Fruit fly (Drosophila melanogaster) whole organism, embryonic: ENCODE data around the gene HtrA2.
A peak's percentile ranks its signal among the peaks of the same experiment; 100 is the strongest.

Experiments
- Abd-B ChIP-seq: fragments of 200-800 bp; sonication (Bioruptor generic); optimal IDR thresholded peaks from 2 replicates; lab custom pipeline; 2018; ENCODE audit warnings: missing biosample characterization, mild to moderate bottlenecking, missing genetic modification characterization, moderate library complexity
- Atf6 ChIP-seq: fragments of 200-800 bp; sonication (Bioruptor generic); IDR thresholded peaks from 2 replicates; pipeline ENCODE4 v1.3.6; 2022; ENCODE audit warnings: missing biosample characterization, missing genetic modification characterization
- BtbVII ChIP-seq: fragments of 200-800 bp; sonication (Bioruptor generic); optimal IDR thresholded peaks from 3 replicates; lab custom pipeline; 2017; ENCODE audit warnings: missing biosample characterization, mild to moderate bottlenecking, missing genetic modification characterization
- CG13894 ChIP-seq: fragments of 200-800 bp; sonication (Bioruptor generic); optimal IDR thresholded peaks from 3 replicates; lab custom pipeline; 2018; ENCODE audit warnings: missing biosample characterization, mild to moderate bottlenecking, missing genetic modification characterization, moderate library complexity
- CG15479 ChIP-seq: fragments of 200-800 bp; sonication (Bioruptor generic); optimal IDR thresholded peaks from 3 replicates; lab custom pipeline; 2019; ENCODE audit warnings: missing biosample characterization, mild to moderate bottlenecking, missing genetic modification characterization, moderate library complexity
- CG15601 ChIP-seq: fragments of 200-800 bp; sonication (Bioruptor generic); optimal IDR thresholded peaks from 3 replicates; lab custom pipeline; 2019; ENCODE audit warnings: missing biosample characterization, mild to moderate bottlenecking, missing genetic modification characterization, moderate library complexity
- CG15696 ChIP-seq: fragments of 200-800 bp; sonication (Bioruptor generic); optimal IDR thresholded peaks from 2 replicates; lab custom pipeline; 2019; ENCODE audit warnings: missing biosample characterization, mild to moderate bottlenecking, missing genetic modification characterization, moderate library complexity
- CG16815 ChIP-seq: fragments of 200-800 bp; sonication (Bioruptor generic); optimal IDR thresholded peaks from 3 replicates; lab custom pipeline; 2017; ENCODE audit warnings: missing biosample characterization, mild to moderate bottlenecking, missing genetic modification characterization
- CG17359 ChIP-seq: fragments of 200-800 bp; sonication (Bioruptor generic); optimal IDR thresholded peaks from 3 replicates; lab custom pipeline; 2018; ENCODE audit warnings: missing biosample characterization, mild to moderate bottlenecking, missing genetic modification characterization, moderate library complexity
- CG2678 ChIP-seq: fragments of 200-800 bp; sonication (Bioruptor generic); optimal IDR thresholded peaks from 3 replicates; lab custom pipeline; 2019; ENCODE audit warnings: missing biosample characterization, mild to moderate bottlenecking, missing genetic modification characterization, moderate library complexity
- CG32532 ChIP-seq: fragments of 200-800 bp; sonication (Bioruptor generic); IDR thresholded peaks from 2 replicates; pipeline ENCODE4 v1.3.6; 2022; ENCODE audit warnings: missing biosample characterization, missing genetic modification characterization
- CG4854 ChIP-seq: fragments of 200-800 bp; sonication (Bioruptor generic); optimal IDR thresholded peaks from 2 replicates; lab custom pipeline; 2016; ENCODE audit warnings: missing biosample characterization, missing genetic modification characterization, inconsistent platforms
- CG6654 ChIP-seq: fragments of 200-800 bp; sonication (Bioruptor generic); optimal IDR thresholded peaks from 2 replicates; lab custom pipeline; 2017; ENCODE audit warnings: missing biosample characterization, mild to moderate bottlenecking, missing genetic modification characterization
- CG8359 ChIP-seq: fragments of 200-800 bp; sonication (Bioruptor generic); optimal IDR thresholded peaks from 2 replicates; lab custom pipeline; 2017; ENCODE audit warnings: missing biosample characterization, mild to moderate bottlenecking, missing genetic modification characterization, borderline replicate concordance
- CG8388 ChIP-seq: fragments of 200-800 bp; sonication (Bioruptor generic); optimal IDR thresholded peaks from 2 replicates; lab custom pipeline; 2019; ENCODE audit warnings: missing biosample characterization, mild to moderate bottlenecking, missing genetic modification characterization, moderate library complexity
- CG8765 ChIP-seq: fragments of 200-800 bp; sonication (Bioruptor generic); IDR thresholded peaks from 2 replicates; pipeline ENCODE4 v1.3.6; 2022; ENCODE audit warnings: missing biosample characterization, missing genetic modification characterization
- CG9215 ChIP-seq: fragments of 200-800 bp; sonication (Bioruptor generic); IDR thresholded peaks from 2 replicates; pipeline ENCODE4 v1.3.6; 2022; ENCODE audit warnings: missing biosample characterization, missing genetic modification characterization
- CG9727 ChIP-seq: fragments of 200-800 bp; sonication (Bioruptor generic); optimal IDR thresholded peaks from 3 replicates; lab custom pipeline; 2017; ENCODE audit warnings: missing biosample characterization, mild to moderate bottlenecking, missing genetic modification characterization
- CG9932 ChIP-seq: fragments of 200-800 bp; sonication (Bioruptor generic); IDR thresholded peaks from 2 replicates; pipeline ENCODE4 v1.3.6; 2022; ENCODE audit warnings: missing biosample characterization, missing genetic modification characterization
- Chrac-16 ChIP-seq: fragments of 200-800 bp; sonication (Bioruptor generic); optimal IDR thresholded peaks from 3 replicates; lab custom pipeline; 2016; ENCODE audit warnings: missing biosample characterization, missing genetic modification characterization
- D ChIP-seq, 2 experiments: fragments of 200-800 bp in 1 of 2; fragments of >200 bp in 1 of 2; sonication (Bioruptor generic) in 1 of 2; optimal IDR thresholded peaks; 2 replicates in 1 of 2; 3 replicates in 1 of 2; lab custom pipeline; 2017; ENCODE audit warnings: mild to moderate bottlenecking in 1 of 2, missing biosample characterization in 1 of 2, missing genetic modification characterization in 1 of 2, missing genetic modification reagents in 1 of 2
- Eip74EF ChIP-seq, 2 experiments: fragments of 200-800 bp in 1 of 2; fragments of >200 bp in 1 of 2; sonication (Bioruptor generic) in 1 of 2; optimal IDR thresholded peaks; 2 replicates each; lab custom pipeline; 2017 to 2019; ENCODE audit warnings: missing biosample characterization in 2 of 2, missing genetic modification characterization in 2 of 2, mild to moderate bottlenecking in 1 of 2, moderate library complexity in 1 of 2
- HLH3B ChIP-seq: fragments of 200-800 bp; sonication (Bioruptor generic); IDR thresholded peaks from 2 replicates; pipeline ENCODE4 v1.3.6; 2022; ENCODE audit warnings: missing biosample characterization, missing genetic modification characterization
- NK7.1 ChIP-seq: fragments of 200-800 bp; sonication (Bioruptor generic); optimal IDR thresholded peaks from 3 replicates; lab custom pipeline; 2016; ENCODE audit warnings: missing biosample characterization, missing genetic modification characterization
- NfI ChIP-seq: fragments of 200-800 bp; sonication (Bioruptor generic); optimal IDR thresholded peaks from 3 replicates; lab custom pipeline; 2018; ENCODE audit warnings: missing biosample characterization, mild to moderate bottlenecking, missing genetic modification characterization, moderate library complexity
- Oaz ChIP-seq: fragments of 200-800 bp; sonication (Bioruptor generic); IDR thresholded peaks from 2 replicates; pipeline ENCODE4 v1.3.6; 2022; ENCODE audit warnings: missing biosample characterization, missing genetic modification characterization
- Oli ChIP-seq: fragments of 200-800 bp; sonication (Bioruptor generic); optimal IDR thresholded peaks from 2 replicates; lab custom pipeline; 2018; ENCODE audit warnings: missing biosample characterization, mild to moderate bottlenecking, missing genetic modification characterization, moderate library complexity
- Xrp1 ChIP-seq: fragments of 200-800 bp; sonication (Bioruptor generic); IDR thresholded peaks from 2 replicates; pipeline ENCODE4 v1.3.6; 2022; ENCODE audit warnings: missing biosample characterization, missing genetic modification characterization
- ac ChIP-seq: fragments of 200-800 bp; sonication (Bioruptor generic); optimal IDR thresholded peaks from 3 replicates; lab custom pipeline; 2017; ENCODE audit warnings: missing biosample characterization, mild to moderate bottlenecking, missing genetic modification characterization
- cad ChIP-seq: fragments of >200 bp; optimal IDR thresholded peaks from 2 replicates; lab custom pipeline; 2017; ENCODE audit warnings: missing biosample characterization, missing genetic modification characterization
- chinmo ChIP-seq: fragments of 200-800 bp; sonication (Bioruptor generic); IDR thresholded peaks from 4 replicates; pipeline ENCODE4 v1.3.6; 2022; ENCODE audit warnings: missing biosample characterization, missing genetic modification characterization; ENCODE audit not compliant: partially characterized antibody
- ems ChIP-seq: fragments of 200-800 bp; sonication (Bioruptor generic); optimal IDR thresholded peaks from 3 replicates; lab custom pipeline; 2016; ENCODE audit warnings: missing biosample characterization, missing genetic modification characterization
- en ChIP-seq: fragments of 200-800 bp; sonication (Bioruptor generic); optimal IDR thresholded peaks from 2 replicates; lab custom pipeline; 2016; ENCODE audit warnings: missing biosample characterization, missing genetic modification characterization
- fd102C ChIP-seq: fragments of 200-800 bp; sonication (Bioruptor generic); optimal IDR thresholded peaks from 2 replicates; lab custom pipeline; 2018; ENCODE audit warnings: missing biosample characterization, mild to moderate bottlenecking, missing genetic modification characterization, moderate library complexity
- fru ChIP-seq: fragments of >200 bp; optimal IDR thresholded peaks from 2 replicates; lab custom pipeline; 2017
- jumu ChIP-seq: fragments of 200-800 bp; sonication (Bioruptor generic); optimal IDR thresholded peaks from 3 replicates; lab custom pipeline; 2016; ENCODE audit warnings: missing biosample characterization, missing genetic modification characterization
- kni ChIP-seq: fragments of 200-800 bp; sonication (Bioruptor generic); optimal IDR thresholded peaks from 3 replicates; lab custom pipeline; 2017; ENCODE audit warnings: mild to moderate bottlenecking, missing biosample characterization, missing genetic modification reagents, missing genetic modification characterization
- lbe ChIP-seq: fragments of 200-800 bp; sonication (Bioruptor generic); optimal IDR thresholded peaks from 2 replicates; lab custom pipeline; 2016; ENCODE audit warnings: missing biosample characterization, mild to moderate bottlenecking, missing genetic modification characterization
- odd ChIP-seq: fragments of 200-800 bp; sonication (Bioruptor generic); optimal IDR thresholded peaks from 2 replicates; lab custom pipeline; 2017; ENCODE audit warnings: missing biosample characterization, mild to moderate bottlenecking, missing genetic modification characterization
- pho ChIP-seq: fragments of 200-800 bp; sonication (Bioruptor generic); optimal IDR thresholded peaks from 2 replicates; lab custom pipeline; 2016; ENCODE audit warnings: missing biosample characterization, missing genetic modification characterization
- prd ChIP-seq, 3 experiments: fragments of >200 bp in 2 of 3; fragments of 200-800 bp in 1 of 3; sonication (Bioruptor generic) in 1 of 3; optimal IDR thresholded peaks in 2 of 3; IDR thresholded peaks in 1 of 3; 2 replicates in 2 of 3; 3 replicates in 1 of 3; pipeline versions ENCODE4 v1.3.6 to Lab custom; 2017 to 2022; ENCODE audit warnings: missing biosample characterization in 1 of 3, missing genetic modification characterization in 1 of 3
- sens ChIP-seq: fragments of 200-800 bp; sonication (Bioruptor generic); peaks from one replicate; lab custom pipeline; 2016; ENCODE audit warnings: missing biosample characterization, missing genetic modification characterization
- tio ChIP-seq: fragments of 200-800 bp; sonication (Bioruptor generic); optimal IDR thresholded peaks from 2 replicates; lab custom pipeline; 2017; ENCODE audit warnings: missing biosample characterization, missing genetic modification characterization, inconsistent platforms
- tll ChIP-seq, 2 experiments: fragments of 200-800 bp in 1 of 2; fragments of >200 bp in 1 of 2; sonication (Bioruptor generic) in 1 of 2; optimal IDR thresholded peaks; 2 replicates each; lab custom pipeline; 2017 to 2019; ENCODE audit warnings: missing biosample characterization in 2 of 2, missing genetic modification characterization in 2 of 2, mild to moderate bottlenecking in 1 of 2, moderate library complexity in 1 of 2
- zen ChIP-seq: fragments of 200-800 bp; sonication (Bioruptor generic); optimal IDR thresholded peaks from 3 replicates; lab custom pipeline; 2018; ENCODE audit warnings: missing biosample characterization, mild to moderate bottlenecking, missing genetic modification characterization, moderate library complexity
- zf30C ChIP-seq: fragments of 200-800 bp; sonication (Bioruptor generic); optimal IDR thresholded peaks from 3 replicates; lab custom pipeline; 2018; ENCODE audit warnings: missing biosample characterization, mild to moderate bottlenecking, missing genetic modification characterization

HtrA2 gene

DNA sequence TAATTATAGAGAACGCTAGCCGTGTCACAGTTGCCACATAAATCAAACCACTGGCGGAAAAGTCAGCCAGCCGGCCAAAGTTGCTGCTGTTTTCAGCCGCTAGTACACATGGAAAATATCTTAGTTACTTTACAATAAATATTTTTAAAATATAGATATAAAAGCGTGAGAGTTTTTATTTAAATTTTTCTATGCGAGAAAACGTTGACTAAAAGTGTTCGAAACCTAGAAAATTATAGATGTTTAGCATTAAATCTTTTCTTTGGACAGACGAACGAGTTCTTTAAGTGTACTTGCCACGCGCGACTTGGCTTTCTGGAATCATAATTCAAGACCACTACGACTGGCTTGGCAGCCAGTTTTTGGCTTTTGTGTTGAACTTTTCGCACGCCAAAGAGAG lies 25.0 kb downstream of the HtrA2 start (continued):
- TF ChIP-seq Eip74EF (GFP tag; optimal IDR thresholded peaks at IDR 0.05; lab: Kevin White, UChicago) (no peak), CG2678 (tag; lab: Kevin White, UChicago) (peak; percentile 17)

- TF ChIP-seq sens (GFP tag; lab: Kevin White, UChicago) (peak; percentile 56), en (GFP tag; lab: Kevin White, UChicago) (no peak), CG32532 (GFP tag; lab: Robert Waterston, UW) (no peak), pho (GFP tag; lab: Kevin White, UChicago) (no peak), CG16815 (GFP tag; lab: Kevin White, UChicago) (no peak), Atf6 (GFP tag; lab: Robert Waterston, UW) (no peak), Xrp1 (no peak), CG9727 (GFP tag; lab: Kevin White, UChicago) (peak; percentile 31), Oaz (GFP tag; lab: Robert Waterston, UW) (no peak), NK7.1 (GFP tag; lab: Kevin White, UChicago) (no peak), CG8765 (0 out of 2 replicates have a peak, but pooled peaks have one; percentile 12), Chrac-16 (GFP tag; lab: Kevin White, UChicago) (no peak), Oli (no peak), BtbVII (no peak), fd102C (GFP tag; lab: Kevin White, UChicago) (peak; percentile 40), CG17359 (tag; lab: Kevin White, UChicago) (no peak), CG8388 (GFP tag; lab: Kevin White, UChicago) (no peak), lbe (no peak), kni (peak; percentile 67), prd (optimal IDR thresholded peaks at IDR 0.05; lab: Kevin White, UChicago) (no peak), prd (GFP tag; IDR thresholded peaks at IDR 0.05; lab: Robert Waterston, UW) (peak; percentile 44; the same call in 2 of the 3 replicates), HLH3B (GFP tag; lab: Robert Waterston, UW) (no peak), CG15479 (GFP tag; lab: Kevin White, UChicago) (peak; percentile 51), ems (GFP tag; lab: Kevin White, UChicago) (no peak), cad (GFP tag; lab: Kevin White, UChicago) (peak; percentile 87), fru (lab: Kevin White, UChicago) (no peak), chinmo (GFP tag; lab: Robert Waterston, UW) (no peak), Eip74EF (GFP tag; optimal IDR thresholded peaks at IDR 0.05; lab: Kevin White, UChicago) (no peak), tll (GFP tag; optimal IDR thresholded peaks at IDR 0.05; lab: Kevin White, UChicago) (peak in 1 of 2 experiments; percentile 99), D (optimal IDR thresholded peaks at IDR 0.05; lab: Kevin White, UChicago) (no peak), D (GFP tag; optimal IDR thresholded peaks at IDR 0.05; lab: Kevin White, UChicago) (no peak), odd (GFP tag; lab: Kevin White, UChicago) (no peak), CG4854 (no peak), NfI (GFP tag; lab: Kevin White, UChicago) (no peak), CG8359 (GFP tag; lab: Kevin White, UChicago) (peak; percentile 18), CG9932 (GFP tag; lab: Robert Waterston, UW) (no peak), ac (GFP tag; lab: Kevin White, UChicago) (peak; percentile 47), Abd-B (GFP tag; lab: Kevin White, UChicago) (no peak), CG6654 (no peak), zf30C (GFP tag; lab: Kevin White, UChicago) (peak; percentile 11), CG15696 (tag; lab: Kevin White, UChicago) (peak; percentile 72), CG9215 (GFP tag; lab: Robert Waterston, UW) (no peak), CG13894 (no peak), CG15601 (tag; lab: Kevin White, UChicago) (no peak), zen (peak; percentile 88), tio (GFP tag; lab: Kevin White, UChicago) (no peak), jumu (GFP tag; lab: Kevin White, UChicago) (no peak)
These were observed 26.8 kb downstream of the HtrA2 start for dm6 chr3R:14484533-14485267.
